Worm (Caenorhabditis elegans): ENCODE measurements around the gene gcy-8.

- no peak for TF ChIP-seq snpc-4 (tag; optimal IDR thresholded peaks at IDR 0.05)
- no peak for TF ChIP-seq nhr-11 (tag; optimal IDR thresholded peaks at IDR 0.05)
- no peak for TF ChIP-seq fos-1 (tag; optimal IDR thresholded peaks at IDR 0.05)
- no peak for TF ChIP-seq fkh-8 (tag; optimal IDR thresholded peaks at IDR 0.05)
- peak; percentile 63 for TF ChIP-seq mep-1 (tag; optimal IDR thresholded peaks at IDR 0.05)
- TF ChIP-seq grh-1 (GFP tag; IDR thresholded peaks at IDR 0.05), result no peak
- TF ChIP-seq unc-86 (tag; optimal IDR thresholded peaks at IDR 0.05), result no peak
- TF ChIP-seq nhr-76 (tag; optimal IDR thresholded peaks at IDR 0.05), result no peak
- TF ChIP-seq nhr-77 (tag; optimal IDR thresholded peaks at IDR 0.05), result no peak
- no peak for TF ChIP-seq ama-1 (optimal IDR thresholded peaks at IDR 0.05)
- no peak for TF ChIP-seq nhr-237 (tag; optimal IDR thresholded peaks at IDR 0.05)
- TF ChIP-seq lir-3 (tag; optimal IDR thresholded peaks at IDR 0.05; ENCODE audit: poor library complexity), result no peak
- TF ChIP-seq lin-39 (tag; optimal IDR thresholded peaks at IDR 0.05), result no peak
- TF ChIP-seq aly-2 (tag; optimal IDR thresholded peaks at IDR 0.05), result no peak
Measured at ce11 chrIV:7923982-7924480, 3.9 kb upstream of the gcy-8 start, which contains the start of the genes xpo-3 and C49H3.3.
